Worm (Caenorhabditis elegans) whole organism, early embryonic: ENCODE measurements around the gene ddx-23.

Source experiments
- B0310.2 ChIP-seq: sonication (generic microtip); optimal IDR thresholded peaks from 2 replicates; lab custom pipeline; 2016; ENCODE audit warnings: mild to moderate bottlenecking, missing genetic modification characterization, missing compliant biosample characterization
- F13C5.2 ChIP-seq: sonication (generic microtip); optimal IDR thresholded peaks from 2 replicates; lab custom pipeline; 2017; ENCODE audit warnings: mild to moderate bottlenecking, missing genetic modification characterization, inconsistent platforms, missing compliant biosample characterization
- aly-1 ChIP-seq: sonication (generic microtip); optimal IDR thresholded peaks from 2 replicates; lab custom pipeline; 2016; ENCODE audit warnings: missing genetic modification characterization, missing compliant biosample characterization
- ama-1 ChIP-seq: fragments of 150-350 bp; optimal IDR thresholded peaks from 2 replicates; lab custom pipeline; 2014
- ceh-13 ChIP-seq: fragments of 200-800 bp; sonication (Bioruptor generic); optimal IDR thresholded peaks from 2 replicates; lab custom pipeline; 2018; ENCODE audit warnings: mild to moderate bottlenecking, missing genetic modification characterization, missing compliant biosample characterization
- ceh-36 ChIP-seq: sonication (generic microtip); optimal IDR thresholded peaks from 2 replicates; lab custom pipeline; 2016; ENCODE audit warnings: missing genetic modification characterization, inconsistent platforms, missing compliant biosample characterization
- ets-7 ChIP-seq: sonication (generic microtip); optimal IDR thresholded peaks from 2 replicates; lab custom pipeline; 2016; ENCODE audit warnings: missing genotype, missing genetic modification characterization, missing compliant biosample characterization
- flt-1 ChIP-seq: fragments of 200-800 bp; sonication (Bioruptor generic); IDR thresholded peaks from 2 replicates; pipeline ENCODE4 v1.3.6; 2022; ENCODE audit warnings: missing genetic modification characterization, missing compliant biosample characterization
- hmbx-1 ChIP-seq: sonication (generic microtip); optimal IDR thresholded peaks from 2 replicates; lab custom pipeline; 2016; ENCODE audit warnings: mild to moderate bottlenecking, missing genetic modification characterization, missing compliant biosample characterization
- hmg-4 ChIP-seq: fragments of 200-800 bp; sonication (Bioruptor generic); optimal IDR thresholded peaks from 2 replicates; lab custom pipeline; 2018; ENCODE audit warnings: mild to moderate bottlenecking, missing genetic modification characterization, missing compliant biosample characterization
- hnd-1 ChIP-seq: sonication (generic microtip); optimal IDR thresholded peaks from 2 replicates; lab custom pipeline; 2016; ENCODE audit warnings: missing genetic modification characterization, missing compliant biosample characterization
- pes-1 ChIP-seq: fragments of 200-800 bp; sonication (Bioruptor generic); IDR thresholded peaks from 2 replicates; pipeline ENCODE4 v1.3.6; 2022; ENCODE audit warnings: missing genetic modification reagents, missing genetic modification characterization, missing compliant biosample characterization
- scrt-1 ChIP-seq: fragments of 200-800 bp; sonication (Bioruptor generic); IDR thresholded peaks from 2 replicates; pipeline ENCODE4 v1.3.6; 2022; ENCODE audit warnings: missing genetic modification characterization, missing compliant biosample characterization
- sea-1 ChIP-seq: fragments of 200-800 bp; sonication (Bioruptor generic); conservative IDR thresholded peaks from 2 replicates; pipeline ENCODE4 v1.3.6; 2022; ENCODE audit warnings: missing genetic modification characterization, missing compliant biosample characterization
- tbx-11 ChIP-seq: fragments of 200-800 bp; sonication (Bioruptor generic); IDR thresholded peaks from 2 replicates; pipeline ENCODE4 v1.3.6; 2022; ENCODE audit warnings: missing genetic modification characterization, missing compliant biosample characterization
- tbx-37 ChIP-seq: fragments of 200-800 bp; sonication (Bioruptor generic); conservative IDR thresholded peaks from 2 replicates; pipeline ENCODE4 v1.3.6; 2022; ENCODE audit warnings: missing genetic modification reagents, missing genetic modification characterization, missing compliant biosample characterization
- tra-4 ChIP-seq: sonication (generic microtip); optimal IDR thresholded peaks from 2 replicates; lab custom pipeline; 2017; ENCODE audit warnings: missing genetic modification characterization, missing compliant biosample characterization

Gene ddx-23

DNA sequence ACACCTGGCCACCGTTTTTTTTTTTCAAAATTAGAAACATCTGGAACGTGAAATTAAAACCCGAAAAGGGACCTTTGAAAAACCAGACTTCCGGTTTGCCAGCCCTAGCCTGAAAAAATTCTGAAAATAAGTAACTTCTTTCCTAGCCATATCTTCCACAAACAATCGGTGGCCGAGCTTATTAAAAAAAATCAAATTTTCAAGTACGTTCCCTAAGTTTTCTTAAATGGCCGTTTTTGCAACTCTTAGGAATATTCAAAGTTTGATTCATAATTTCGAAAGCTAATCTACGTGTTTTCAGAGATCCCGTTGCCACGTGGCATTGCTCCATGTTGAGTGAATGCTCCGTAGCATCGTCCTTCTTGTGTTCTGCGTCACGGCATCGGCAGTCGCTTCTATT is 29.5 kb downstream of the ddx-23 start, which contains the start of gene R12B2.8:
Gene R12B2.8 (plus strand): TSS at position 301 of the 400 bp plus-strand sequence.
- TF ChIP-seq tra-4 (no peak), ceh-36 (tag; lab: Kevin White, UChicago) (no peak), ets-7 (tag; lab: Kevin White, UChicago) (no peak), F13C5.2 (tag; lab: Kevin White, UChicago) (no peak), flt-1 (GFP tag; lab: Robert Waterston, UW) (no peak), B0310.2 (tag; lab: Kevin White, UChicago) (no peak), sea-1 (GFP tag; lab: Robert Waterston, UW) (no peak), ceh-13 (GFP tag; lab: Kevin White, UChicago) (no peak), scrt-1 (GFP tag; lab: Robert Waterston, UW) (no peak), hmg-4 (GFP tag; lab: Kevin White, UChicago) (no peak), aly-1 (tag; lab: Kevin White, UChicago) (no peak)

DNA sequence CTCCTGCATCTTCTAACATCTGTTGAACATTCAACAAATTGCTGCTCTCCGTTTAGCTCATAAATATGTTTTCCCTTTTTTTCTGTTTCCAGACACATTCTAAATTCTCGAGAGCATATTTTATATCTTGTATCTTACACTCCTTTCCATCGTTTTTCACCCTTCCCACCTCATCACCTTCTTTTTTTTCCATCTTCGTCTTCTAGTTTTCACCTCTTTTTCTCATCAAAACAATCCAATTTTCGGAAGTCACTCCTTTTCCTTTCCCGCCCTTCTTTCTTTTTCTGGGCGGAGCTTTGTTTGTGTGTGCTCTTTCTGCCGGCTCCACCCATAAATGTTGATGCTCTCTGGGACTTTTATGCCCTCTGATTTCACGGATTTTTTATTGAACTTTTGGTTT is 30.3 kb downstream of the ddx-23 start:
- TF ChIP-seq ceh-13 (GFP tag; lab: Kevin White, UChicago) (no peak), flt-1 (GFP tag; lab: Robert Waterston, UW) (no peak), ama-1 (lab: Kevin White, UChicago) (no peak), ets-7 (tag; lab: Kevin White, UChicago) (no peak), F13C5.2 (tag; lab: Kevin White, UChicago) (no peak), hmbx-1 (no peak), tra-4 (no peak), ceh-36 (tag; lab: Kevin White, UChicago) (no peak), hmg-4 (GFP tag; lab: Kevin White, UChicago) (no peak), tbx-11 (GFP tag; lab: Robert Waterston, UW) (no peak), B0310.2 (tag; lab: Kevin White, UChicago) (no peak), scrt-1 (GFP tag; lab: Robert Waterston, UW) (no peak), aly-1 (tag; lab: Kevin White, UChicago) (no peak), sea-1 (GFP tag; lab: Robert Waterston, UW) (no peak), pes-1 (GFP tag; lab: Robert Waterston, UW) (no peak), tbx-37 (GFP tag; lab: Robert Waterston, UW) (no peak), hnd-1 (no peak)

DNA sequence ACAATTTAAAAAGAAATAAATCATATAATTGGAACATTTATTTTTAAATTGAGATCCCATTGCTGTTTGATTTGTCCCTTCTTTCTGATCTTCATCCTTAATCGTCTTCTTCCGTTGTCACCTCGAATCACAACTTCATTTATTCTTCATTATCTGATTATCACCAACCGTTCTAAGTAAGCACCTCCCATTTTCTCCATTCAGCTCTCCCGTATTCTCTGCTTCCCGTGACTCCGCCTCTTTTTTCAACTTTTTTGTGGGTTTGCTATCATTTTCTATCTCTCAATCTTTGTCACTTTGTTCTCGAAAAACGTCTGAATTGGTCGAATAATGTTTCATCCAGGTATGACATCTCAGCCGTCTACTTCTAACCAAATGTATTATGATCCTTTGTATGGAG is 37.1 kb downstream of the ddx-23 start, which contains the start of gene sma-4:
Gene sma-4 (plus strand): TSS at position 301 of the 400 bp plus-strand sequence.
- no peak for TF ChIP-seq tbx-11 (GFP tag; lab: Robert Waterston, UW)

DNA sequence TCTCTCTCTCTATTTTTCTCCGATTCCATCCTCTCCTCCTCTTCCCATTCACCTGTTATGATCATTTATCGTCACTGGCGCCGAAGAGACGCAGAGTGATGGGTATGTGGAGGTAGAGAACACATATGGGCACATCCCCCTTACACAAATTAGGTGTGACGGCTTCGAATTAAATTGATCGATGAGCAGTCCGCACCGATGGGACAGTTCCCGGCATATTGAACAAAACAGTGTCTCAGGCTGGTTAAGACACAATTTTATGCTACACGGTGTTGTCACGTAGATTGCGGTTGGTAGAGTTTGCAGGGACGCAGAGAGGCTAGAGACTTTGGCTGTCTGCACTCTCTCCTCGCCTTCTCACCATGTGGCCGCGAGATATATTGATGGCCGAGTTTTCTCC is 38.3 kb downstream of the ddx-23 start, which contains the start of gene R12B2.7:
Gene R12B2.7 (plus strand): TSS at position 247 of the 400 bp plus-strand sequence.
- TF ChIP-seq ceh-36 (tag; lab: Kevin White, UChicago) (no peak), ama-1 (lab: Kevin White, UChicago) (no peak), ets-7 (tag; lab: Kevin White, UChicago) (no peak), aly-1 (tag; lab: Kevin White, UChicago) (no peak), hmbx-1 (no peak), F13C5.2 (tag; lab: Kevin White, UChicago) (no peak), ceh-13 (GFP tag; lab: Kevin White, UChicago) (no peak), tbx-37 (GFP tag; lab: Robert Waterston, UW) (no peak), sea-1 (GFP tag; lab: Robert Waterston, UW) (no peak)

DNA sequence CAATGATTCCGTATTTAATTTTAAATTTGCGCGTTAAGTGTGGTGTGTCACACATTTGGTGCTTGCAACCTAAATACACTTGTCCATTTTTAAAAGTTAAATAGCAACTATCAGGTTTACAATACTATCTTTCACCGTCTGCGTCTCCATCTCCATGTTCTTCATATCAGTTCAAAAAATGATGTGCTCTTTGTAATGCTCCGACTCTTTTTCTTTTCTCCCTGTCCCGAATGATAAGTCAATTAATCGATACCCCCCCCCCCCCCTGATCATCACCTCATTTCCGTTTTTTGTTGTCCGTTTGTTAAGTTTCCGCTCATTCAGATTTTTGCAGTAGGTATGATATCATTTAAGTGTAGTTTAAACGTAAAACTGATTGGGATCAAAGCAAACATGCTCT is 39.0 kb downstream of the ddx-23 start:
- TF ChIP-seq flt-1 (GFP tag; lab: Robert Waterston, UW) (no peak), F13C5.2 (tag; lab: Kevin White, UChicago) (no peak), aly-1 (tag; lab: Kevin White, UChicago) (no peak), ama-1 (lab: Kevin White, UChicago) (no peak), sea-1 (GFP tag; lab: Robert Waterston, UW) (no peak), ceh-36 (tag; lab: Kevin White, UChicago) (no peak), ets-7 (tag; lab: Kevin White, UChicago) (no peak), hnd-1 (no peak), tra-4 (no peak), hmg-4 (GFP tag; lab: Kevin White, UChicago) (no peak)

DNA sequence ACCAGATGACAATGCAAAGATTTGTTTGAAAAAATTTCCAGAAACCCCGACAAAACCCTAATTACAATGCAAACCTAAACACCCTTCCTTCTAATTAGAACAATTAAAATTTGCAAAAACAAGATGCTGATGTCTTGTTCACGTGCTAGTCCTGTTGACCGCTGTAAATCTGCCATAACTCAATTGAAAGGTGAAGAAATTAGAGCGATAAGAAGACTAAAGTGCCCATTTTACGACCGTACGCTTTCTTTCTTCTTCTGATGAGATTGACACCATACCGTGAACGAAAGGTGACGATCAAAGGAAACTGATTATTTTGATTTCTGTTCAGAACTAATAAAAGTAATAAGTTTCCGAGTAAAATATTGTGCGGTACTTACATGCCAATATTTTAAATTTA is 39.6 kb downstream of the ddx-23 start:
- TF ChIP-seq F13C5.2 (tag; lab: Kevin White, UChicago) (no peak), sea-1 (GFP tag; lab: Robert Waterston, UW) (no peak), pes-1 (GFP tag; lab: Robert Waterston, UW) (no peak)

DNA sequence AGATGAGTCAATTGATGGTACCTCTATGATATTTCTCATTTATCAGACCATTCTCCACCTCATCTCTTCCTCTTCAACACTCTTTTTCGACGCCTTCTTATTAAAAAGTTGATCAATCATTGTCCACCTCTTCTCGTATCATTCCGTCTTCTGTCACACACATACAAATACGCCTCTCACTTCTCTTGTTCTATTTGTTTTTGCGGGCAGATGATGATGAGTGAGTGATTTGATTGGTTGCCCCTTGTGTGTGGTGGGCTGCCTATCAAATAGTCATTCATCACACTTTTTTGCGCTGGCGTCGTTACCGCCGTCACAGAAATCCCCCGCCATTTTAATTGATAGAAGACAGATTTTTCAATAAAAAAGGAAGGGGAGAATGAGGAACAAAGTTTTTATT is 40.4 kb downstream of the ddx-23 start:
- TF ChIP-seq ceh-13 (GFP tag; lab: Kevin White, UChicago): no peak
- TF ChIP-seq ets-7 (tag; lab: Kevin White, UChicago): no peak
- TF ChIP-seq hmbx-1: no peak
- no peak for TF ChIP-seq tra-4
- TF ChIP-seq tbx-11 (GFP tag; lab: Robert Waterston, UW): no peak
- TF ChIP-seq ceh-36 (tag; lab: Kevin White, UChicago): no peak
- no peak for TF ChIP-seq pes-1 (GFP tag; lab: Robert Waterston, UW)
- no peak for TF ChIP-seq sea-1 (GFP tag; lab: Robert Waterston, UW)
- no peak for TF ChIP-seq scrt-1 (GFP tag; lab: Robert Waterston, UW)
- TF ChIP-seq F13C5.2 (tag; lab: Kevin White, UChicago): no peak
- no peak for TF ChIP-seq B0310.2 (tag; lab: Kevin White, UChicago)
- no peak for TF ChIP-seq flt-1 (GFP tag; lab: Robert Waterston, UW)

DNA sequence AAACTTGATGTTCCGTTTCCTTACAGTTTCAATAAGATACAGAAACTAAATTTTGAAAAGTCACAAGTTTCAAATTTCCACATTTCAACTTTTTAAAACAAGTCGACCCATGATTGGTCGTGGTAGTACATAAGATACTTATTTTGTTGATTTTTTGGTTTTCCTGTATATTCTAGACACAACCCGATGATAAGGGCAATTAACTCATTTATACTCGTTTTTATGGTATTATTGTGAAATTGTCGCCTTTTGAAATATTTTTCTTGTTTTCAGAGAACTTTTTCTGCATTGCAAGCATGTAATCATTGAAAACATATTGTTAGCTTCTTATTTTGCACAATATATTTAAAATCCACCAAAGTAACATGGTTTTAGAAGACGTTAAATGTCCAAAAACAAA is 41.1 kb downstream of the ddx-23 start:
- TF ChIP-seq ceh-36 (tag; lab: Kevin White, UChicago) (no peak), ceh-13 (GFP tag; lab: Kevin White, UChicago) (no peak), aly-1 (tag; lab: Kevin White, UChicago) (no peak), scrt-1 (GFP tag; lab: Robert Waterston, UW) (no peak), tra-4 (no peak), hmbx-1 (no peak), hmg-4 (GFP tag; lab: Kevin White, UChicago) (no peak), pes-1 (GFP tag; lab: Robert Waterston, UW) (no peak), flt-1 (GFP tag; lab: Robert Waterston, UW) (no peak), tbx-37 (GFP tag; lab: Robert Waterston, UW) (no peak), F13C5.2 (tag; lab: Kevin White, UChicago) (no peak), ets-7 (tag; lab: Kevin White, UChicago) (no peak), hnd-1 (no peak), ama-1 (lab: Kevin White, UChicago) (no peak), sea-1 (GFP tag; lab: Robert Waterston, UW) (no peak), tbx-11 (GFP tag; lab: Robert Waterston, UW) (no peak), B0310.2 (tag; lab: Kevin White, UChicago) (no peak)
